Worm (Caenorhabditis elegans): ENCODE results near the gene nbs-1.

- TF ChIP-seq ztf-29 (GFP tag; IDR thresholded peaks at IDR 0.05) (no peak), cog-1 (tag; optimal IDR thresholded peaks at IDR 0.05) (no peak)
Measured at ce11 chrII:11104162-11104561, 7.9 kb upstream of the nbs-1 start, which contains the start of gene C09H10.9.

All from whole organism, midembryonic.